Worm (Caenorhabditis elegans): ENCODE measurements around the gene Y40B10A.5.

The Y40B10A.5 gene

ce11 chrV:2055765-2056504 lies 10.1 kb upstream of the Y40B10A.5 start:
- no peak for TF ChIP-seq dao-5 (tag; optimal IDR thresholded peaks at IDR 0.05)
- no peak for TF ChIP-seq him-1 (tag; optimal IDR thresholded peaks at IDR 0.05)
- TF ChIP-seq W03F9.2 (tag; optimal IDR thresholded peaks at IDR 0.05): no peak

ce11 chrV:2054254-2054653 lies 8.4 kb upstream of the Y40B10A.5 start:
- TF ChIP-seq him-1 (tag; optimal IDR thresholded peaks at IDR 0.05) (no peak), dao-5 (tag; optimal IDR thresholded peaks at IDR 0.05) (no peak), W03F9.2 (tag; optimal IDR thresholded peaks at IDR 0.05) (no peak)

ce11 chrV:2053509-2053908 lies 7.7 kb upstream of the Y40B10A.5 start, which contains the start of gene comt-5:
Gene comt-5 (minus strand): TSS chrV:2053609.
- TF ChIP-seq him-1 (tag; optimal IDR thresholded peaks at IDR 0.05) (no peak), W03F9.2 (tag; optimal IDR thresholded peaks at IDR 0.05) (no peak), dao-5 (tag; optimal IDR thresholded peaks at IDR 0.05) (no peak)

- TF ChIP-seq dao-5 (tag; optimal IDR thresholded peaks at IDR 0.05) (no peak), W03F9.2 (tag; optimal IDR thresholded peaks at IDR 0.05) (no peak), him-1 (tag; optimal IDR thresholded peaks at IDR 0.05) (no peak)
Measured at ce11 chrV:2051507-2051906, 5.7 kb upstream of the Y40B10A.5 start, which contains the start of gene Y40B10A.11. Gene Y40B10A.11 (minus strand): TSS chrV:2051607.

- no peak for TF ChIP-seq him-1 (tag; optimal IDR thresholded peaks at IDR 0.05)
- no peak for TF ChIP-seq dao-5 (tag; optimal IDR thresholded peaks at IDR 0.05)
- no peak for TF ChIP-seq W03F9.2 (tag; optimal IDR thresholded peaks at IDR 0.05)
Measured at ce11 chrV:2050790-2051189, 4.9 kb upstream of the Y40B10A.5 start.

ce11 chrV:2050136-2050535 lies 4.3 kb upstream of the Y40B10A.5 start, which contains the start of gene comt-4:
Gene comt-4 (minus strand): TSS chrV:2050185.
- TF ChIP-seq him-1 (tag; optimal IDR thresholded peaks at IDR 0.05): no peak
- TF ChIP-seq dao-5 (tag; optimal IDR thresholded peaks at IDR 0.05): no peak
- TF ChIP-seq W03F9.2 (tag; optimal IDR thresholded peaks at IDR 0.05): no peak

- no peak for TF ChIP-seq dao-5 (tag; optimal IDR thresholded peaks at IDR 0.05)
- TF ChIP-seq him-1 (tag; optimal IDR thresholded peaks at IDR 0.05): no peak
- no peak for TF ChIP-seq W03F9.2 (tag; optimal IDR thresholded peaks at IDR 0.05)
Measured at ce11 chrV:2035545-2035944, 10.3 kb downstream of the Y40B10A.5 start, which contains the start of gene srab-23. Gene srab-23 (minus strand): TSS chrV:2035645.

- no peak for TF ChIP-seq him-1 (tag; optimal IDR thresholded peaks at IDR 0.05)
- no peak for TF ChIP-seq W03F9.2 (tag; optimal IDR thresholded peaks at IDR 0.05)
- no peak for TF ChIP-seq dao-5 (tag; optimal IDR thresholded peaks at IDR 0.05)
Measured at ce11 chrV:2031454-2031853, 14.4 kb downstream of the Y40B10A.5 start, which contains the start of gene hil-6. Gene hil-6 (minus strand): TSS chrV:2031554.

ce11 chrV:2030661-2031060 lies 15.2 kb downstream of the Y40B10A.5 start:
- no peak for TF ChIP-seq W03F9.2 (tag; optimal IDR thresholded peaks at IDR 0.05)
- TF ChIP-seq him-1 (tag; optimal IDR thresholded peaks at IDR 0.05): no peak
- TF ChIP-seq dao-5 (tag; optimal IDR thresholded peaks at IDR 0.05): no peak

- TF ChIP-seq dao-5 (tag; optimal IDR thresholded peaks at IDR 0.05): no peak
Measured at ce11 chrV:2029877-2030276, 16.0 kb downstream of the Y40B10A.5 start, which contains the start of gene F59A7.12. Gene F59A7.12 (plus strand): TSS chrV:2030177.

ce11 chrV:2027787-2028186 lies 18.1 kb downstream of the Y40B10A.5 start, which contains the start of gene srab-13:
Gene srab-13 (minus strand): TSS chrV:2027887.
- TF ChIP-seq dao-5 (tag; optimal IDR thresholded peaks at IDR 0.05): no peak
- no peak for TF ChIP-seq W03F9.2 (tag; optimal IDR thresholded peaks at IDR 0.05)
- TF ChIP-seq him-1 (tag; optimal IDR thresholded peaks at IDR 0.05): no peak

- TF ChIP-seq dao-5 (tag; optimal IDR thresholded peaks at IDR 0.05): no peak
- TF ChIP-seq W03F9.2 (tag; optimal IDR thresholded peaks at IDR 0.05): no peak
- no peak for TF ChIP-seq him-1 (tag; optimal IDR thresholded peaks at IDR 0.05)
Measured at ce11 chrV:2022374-2022773, 23.5 kb downstream of the Y40B10A.5 start, which contains the start of gene F59A7.5. Gene F59A7.5 (plus strand): TSS chrV:2022674.

- TF ChIP-seq dao-5 (tag; optimal IDR thresholded peaks at IDR 0.05): no peak
- TF ChIP-seq him-1 (tag; optimal IDR thresholded peaks at IDR 0.05): no peak
- no peak for TF ChIP-seq W03F9.2 (tag; optimal IDR thresholded peaks at IDR 0.05)
Measured at ce11 chrV:2021283-2021682, 24.6 kb downstream of the Y40B10A.5 start.

- TF ChIP-seq him-1 (tag; optimal IDR thresholded peaks at IDR 0.05): no peak
- no peak for TF ChIP-seq dao-5 (tag; optimal IDR thresholded peaks at IDR 0.05)
- no peak for TF ChIP-seq W03F9.2 (tag; optimal IDR thresholded peaks at IDR 0.05)
Measured at ce11 chrV:2018689-2019088, 27.2 kb downstream of the Y40B10A.5 start, which contains the start of gene F59A7.14. Gene F59A7.14 (plus strand): TSS chrV:2018989.

All from whole organism, L4/young adult.